Worm (Caenorhabditis elegans) whole organism, L4 larva: ENCODE data around the gene F36H5.14.

Source experiments
- ZK546.5 ChIP-seq, 2 experiments: sonication (generic microtip); optimal IDR thresholded peaks; 2 replicates each; lab custom pipeline; 2017; ENCODE audit warnings: missing biosample characterization in 2 of 2, missing genetic modification characterization in 2 of 2
- ama-1 ChIP-seq: fragments of 150-350 bp; optimal IDR thresholded peaks from 2 replicates; lab custom pipeline; 2014; ENCODE audit warnings: inconsistent platforms, mixed read lengths
- ceh-82 ChIP-seq: sonication (generic microtip); optimal IDR thresholded peaks from 2 replicates; lab custom pipeline; 2017; ENCODE audit warnings: missing biosample characterization, missing genetic modification characterization
- dmd-6 ChIP-seq: fragments of 200-800 bp; sonication (Bioruptor generic); IDR thresholded peaks from 2 replicates; pipeline ENCODE4 v1.3.6; 2022; ENCODE audit warnings: missing genetic modification reagents, missing genetic modification characterization, missing compliant biosample characterization
- dpl-1 ChIP-seq: fragments of 150-350 bp; optimal IDR thresholded peaks from 2 replicates; lab custom pipeline; 2014; ENCODE audit warnings: missing biosample characterization, missing genetic modification reagents, missing genetic modification characterization
- jun-1 ChIP-seq: fragments of 150-350 bp; optimal IDR thresholded peaks from 2 replicates; lab custom pipeline; 2014; ENCODE audit warnings: missing biosample characterization, missing genetic modification reagents, missing genetic modification characterization
- lin-13 ChIP-seq: fragments of 150-350 bp; optimal IDR thresholded peaks from 2 replicates; lab custom pipeline; 2014; ENCODE audit warnings: missing biosample characterization, missing genetic modification reagents, missing genetic modification characterization
- lsy-2 ChIP-seq, 2 experiments: fragments of 150-350 bp in 1 of 2; sonication (generic microtip) in 1 of 2; optimal IDR thresholded peaks; 2 replicates each; lab custom pipeline; 2014 to 2017; ENCODE audit warnings: missing biosample characterization in 2 of 2, missing genetic modification characterization in 2 of 2
- mes-2 ChIP-seq: sonication (generic microtip); optimal IDR thresholded peaks from 2 replicates; lab custom pipeline; 2016; ENCODE audit warnings: missing genotype, mild to moderate bottlenecking, missing genetic modification characterization, missing compliant biosample characterization; ENCODE audit not compliant: poor library complexity, severe bottlenecking
- sdz-12 ChIP-seq: fragments of 200-800 bp; sonication (Bioruptor generic); optimal IDR thresholded peaks from 2 replicates; lab custom pipeline; 2018; ENCODE audit warnings: mild to moderate bottlenecking, missing genetic modification characterization, missing compliant biosample characterization
- unc-39 ChIP-seq: sonication (generic microtip); optimal IDR thresholded peaks from 2 replicates; lab custom pipeline; 2017; ENCODE audit warnings: missing biosample characterization, missing genetic modification characterization

ce11 chrII:1756072-1756471 is 19.3 kb upstream of the F36H5.14 start, which contains the start of gene F36H5.17:
- TF ChIP-seq ceh-82 (tag; lab: Kevin White, UChicago) (no peak), lsy-2 (tag; optimal IDR thresholded peaks at IDR 0.05; lab: Kevin White, UChicago) (no peak), lin-13 (GFP tag; lab: Kevin White, UChicago) (no peak), sdz-12 (GFP tag; lab: Kevin White, UChicago) (no peak), jun-1 (tag; lab: Kevin White, UChicago) (no peak), dmd-6 (GFP tag; lab: Robert Waterston, UW) (no peak), dpl-1 (GFP tag; lab: Kevin White, UChicago) (no peak), ama-1 (no peak), mes-2 (tag; lab: Kevin White, UChicago) (no peak), unc-39 (tag; lab: Kevin White, UChicago) (no peak), ZK546.5 (tag; optimal IDR thresholded peaks at IDR 0.05; lab: Kevin White, UChicago) (no peak)
